Fruit fly (Drosophila melanogaster): ENCODE results near the gene Dyro.

The Dyro gene

dm6 chr3L:11251721-11252423 lies 43.8 kb downstream of the Dyro start, which contains the start of gene scyl (continued):
- TF ChIP-seq Poxn (GFP tag; IDR thresholded peaks at IDR 0.05), result no peak
- TF ChIP-seq CG32767 (GFP tag; IDR thresholded peaks at IDR 0.05), result peak; percentile 46; the same call in 1 of the 2 replicates
- TF ChIP-seq Mad (GFP tag; optimal IDR thresholded peaks at IDR 0.05), result peak; percentile 50
- TF ChIP-seq dan (GFP tag; IDR thresholded peaks at IDR 0.05), result no peak
- TF ChIP-seq CG11398 (GFP tag; optimal IDR thresholded peaks at IDR 0.05), result peak; percentile 50
- peak; percentile 29 for TF ChIP-seq fd102C (GFP tag; optimal IDR thresholded peaks at IDR 0.05)
- TF ChIP-seq CG3407 (GFP tag; optimal IDR thresholded peaks at IDR 0.05), result peak; percentile 72
- peak; percentile 72 for TF ChIP-seq B-H2 (GFP tag; optimal IDR thresholded peaks at IDR 0.05)
- no peak for TF ChIP-seq cato (GFP tag; optimal IDR thresholded peaks at IDR 0.05; ENCODE audit: borderline replicate concordance)
- TF ChIP-seq Hr78 (GFP tag; optimal IDR thresholded peaks at IDR 0.05), result peak in 1 of 2 experiments; percentile 8
- TF ChIP-seq CG1024 (GFP tag; IDR thresholded peaks at IDR 0.05), result peak; percentile 56; the same call in 1 of the 2 replicates
- peak; percentile 32 for TF ChIP-seq bigmax (GFP tag; optimal IDR thresholded peaks at IDR 0.05)
- no peak for TF ChIP-seq Doc2 (GFP tag; IDR thresholded peaks at IDR 0.05)
- TF ChIP-seq CG14860 (GFP tag; IDR thresholded peaks at IDR 0.05; ENCODE audit: partially characterized antibody), result no peak
- peak; percentile 67 for TF ChIP-seq CG6813 (GFP tag; optimal IDR thresholded peaks at IDR 0.05)
- TF ChIP-seq CG13424 (tag; optimal IDR thresholded peaks at IDR 0.05), result no peak
- TF ChIP-seq slp2 (GFP tag; optimal IDR thresholded peaks at IDR 0.05), result peak; percentile 14
- peak; percentile 13 for TF ChIP-seq nmo (GFP tag; optimal IDR thresholded peaks at IDR 0.05)
- TF ChIP-seq peb (GFP tag; IDR thresholded peaks at IDR 0.05), result peak; percentile 37; the same call in 1 of the 2 replicates
- peak; percentile 36; the same call in 1 of the 2 replicates for TF ChIP-seq tna (GFP tag; IDR thresholded peaks at IDR 0.05; ENCODE audit: partially characterized antibody)
- TF ChIP-seq fd96Cb (tag; optimal IDR thresholded peaks at IDR 0.05), result no peak
- peak; percentile 9 for TF ChIP-seq pb (GFP tag; optimal IDR thresholded peaks at IDR 0.05)
- no peak for TF ChIP-seq gcm2 (GFP tag; optimal IDR thresholded peaks at IDR 0.05)
- peak; percentile 33 for TF ChIP-seq org-1 (GFP tag; optimal IDR thresholded peaks at IDR 0.05)
- peak; percentile 86 for TF ChIP-seq lab (GFP tag; optimal IDR thresholded peaks at IDR 0.05)
- TF ChIP-seq ro (GFP tag; IDR thresholded peaks at IDR 0.05), result no peak
- peak; percentile 61 for TF ChIP-seq PHDP (tag; optimal IDR thresholded peaks at IDR 0.05)
- TF ChIP-seq phol (tag; optimal IDR thresholded peaks at IDR 0.05), result no peak
- peak; percentile 69 for TF ChIP-seq CG2712 (tag; optimal IDR thresholded peaks at IDR 0.05)
- TF ChIP-seq CG10654 (GFP tag; optimal IDR thresholded peaks at IDR 0.05), result no peak
- no peak for TF ChIP-seq grn (GFP tag; optimal IDR thresholded peaks at IDR 0.05)
- TF ChIP-seq eve (GFP tag; optimal IDR thresholded peaks at IDR 0.05), result no peak
- no peak for TF ChIP-seq Hr39 (optimal IDR thresholded peaks at IDR 0.05)
- peak; percentile 44 for TF ChIP-seq btn (GFP tag; optimal IDR thresholded peaks at IDR 0.05)
- peak; percentile 18 for TF ChIP-seq CG10979 (tag; optimal IDR thresholded peaks at IDR 0.05)
- peak; percentile 84; the same call in 2 of the 3 replicates for TF ChIP-seq CG6175 (GFP tag; IDR thresholded peaks at IDR 0.05)
- TF ChIP-seq CG2678 (tag; optimal IDR thresholded peaks at IDR 0.05), result peak; percentile 44
- TF ChIP-seq Sry-δ (GFP tag; optimal IDR thresholded peaks at IDR 0.05), result peak; percentile 6
- peak; percentile 36 for TF ChIP-seq NfI (GFP tag; optimal IDR thresholded peaks at IDR 0.05)
- peak; percentile 53 for TF ChIP-seq HLH54F (GFP tag; optimal IDR thresholded peaks at IDR 0.05)
- TF ChIP-seq CG7786 (GFP tag; optimal IDR thresholded peaks at IDR 0.05), result peak; percentile 11
- TF ChIP-seq nerfin-1 (tag; optimal IDR thresholded peaks at IDR 0.05), result peak; percentile 40
- peak; percentile 94 for TF ChIP-seq yki (optimal IDR thresholded peaks at IDR 0.05)
- TF ChIP-seq Dp (GFP tag; optimal IDR thresholded peaks at IDR 0.05), result no peak
- peak; percentile 56 for TF ChIP-seq CG18619 (GFP tag; optimal IDR thresholded peaks at IDR 0.05)
- peak; percentile 17 for TF ChIP-seq dmrt11E (tag; optimal IDR thresholded peaks at IDR 0.05)
- TF ChIP-seq CG10147 (GFP tag; optimal IDR thresholded peaks at IDR 0.05), result peak; percentile 11
- TF ChIP-seq pfk (GFP tag; optimal IDR thresholded peaks at IDR 0.05), result peak; percentile 65
- peak; percentile 60 for TF ChIP-seq shn (GFP tag; optimal IDR thresholded peaks at IDR 0.05)

Data from whole organism, embryonic.